Worm (Caenorhabditis elegans) whole organism, young adult: ENCODE results near the gene W01B6.3.

Experiments
- ceh-91 ChIP-seq: fragments of 200-800 bp; sonication (Bioruptor generic); IDR thresholded peaks from 2 replicates; pipeline ENCODE4 v1.3.6; 2022; ENCODE audit warnings: missing genetic modification reagents, missing genetic modification characterization, missing compliant biosample characterization
- dpff-1 ChIP-seq: sonication (generic microtip); optimal IDR thresholded peaks from 2 replicates; lab custom pipeline; 2017; ENCODE audit warnings: mild to moderate bottlenecking, missing genetic modification characterization, missing compliant biosample characterization
- efl-1 ChIP-seq: fragments of 150-350 bp; optimal IDR thresholded peaks from 2 replicates; lab custom pipeline; 2014; ENCODE audit warnings: missing biosample characterization, missing genetic modification reagents, missing genetic modification characterization
- egrh-3 ChIP-seq: fragments of 200-800 bp; sonication (Bioruptor generic); IDR thresholded peaks from 2 replicates; pipeline ENCODE4 v1.3.6; 2022; ENCODE audit warnings: missing genetic modification reagents, missing genetic modification characterization, missing compliant biosample characterization
- hlh-26 ChIP-seq: fragments of 200-800 bp; sonication (Bioruptor generic); conservative IDR thresholded peaks from 2 replicates; pipeline ENCODE4 v1.3.6; 2022; ENCODE audit warnings: missing genetic modification reagents, missing genetic modification characterization, missing compliant biosample characterization
- lin-35 ChIP-seq, 3 experiments: fragments of 150-350 bp in 2 of 3; sonication (generic microtip) in 1 of 3; optimal IDR thresholded peaks; 2 replicates each; lab custom pipeline; 2014 to 2018; ENCODE audit warnings: missing biosample characterization in 3 of 3, missing genetic modification characterization in 3 of 3, missing genetic modification reagents in 3 of 3
- unc-62 ChIP-seq: fragments of 150-350 bp; optimal IDR thresholded peaks from 2 replicates; lab custom pipeline; 2014; ENCODE audit warnings: missing biosample characterization, missing genetic modification reagents, missing genetic modification characterization

- TF ChIP-seq egrh-3 (GFP tag; lab: Robert Waterston, UW): no peak
- TF ChIP-seq lin-35 (GFP tag; optimal IDR thresholded peaks at IDR 0.05; lab: Kevin White, UChicago): no peak
- no peak for TF ChIP-seq efl-1 (GFP tag; lab: Kevin White, UChicago)
- TF ChIP-seq dpff-1 (tag; lab: Kevin White, UChicago): no peak
- TF ChIP-seq unc-62 (GFP tag; lab: Kevin White, UChicago): no peak
- no peak for TF ChIP-seq hlh-26 (GFP tag; lab: Robert Waterston, UW)
- TF ChIP-seq ceh-91 (GFP tag; lab: Robert Waterston, UW): no peak
Observed at ce11 chrIV:10059175-10059574, 13.3 kb downstream of the W01B6.3 start.
